Worm (Caenorhabditis elegans): Measurements from ENCODE around the gene F28C1.3.

The F28C1.3 gene

ce11 chrV:12509922-12510582 lies 41.6 kb downstream of the F28C1.3 start (continued):
- TF ChIP-seq pqm-1 (tag; optimal IDR thresholded peaks at IDR 0.05), result peak; percentile 86
- peak; percentile 89 for TF ChIP-seq ref-2 (tag; optimal IDR thresholded peaks at IDR 0.05)
- peak; percentile 99 for TF ChIP-seq mec-3 (tag; optimal IDR thresholded peaks at IDR 0.05; ENCODE audit: borderline replicate concordance)
- peak; percentile 39 for TF ChIP-seq ceh-18 (tag; optimal IDR thresholded peaks at IDR 0.05)
- TF ChIP-seq Y22D7AL.16 (tag; optimal IDR thresholded peaks at IDR 0.05), result peak; percentile 49
- TF ChIP-seq ceh-34 (tag; optimal IDR thresholded peaks at IDR 0.05), result peak; percentile 13
- TF ChIP-seq pag-3 (tag; optimal IDR thresholded peaks at IDR 0.05; ENCODE audit: borderline replicate concordance), result peak; percentile 87

DNA sequence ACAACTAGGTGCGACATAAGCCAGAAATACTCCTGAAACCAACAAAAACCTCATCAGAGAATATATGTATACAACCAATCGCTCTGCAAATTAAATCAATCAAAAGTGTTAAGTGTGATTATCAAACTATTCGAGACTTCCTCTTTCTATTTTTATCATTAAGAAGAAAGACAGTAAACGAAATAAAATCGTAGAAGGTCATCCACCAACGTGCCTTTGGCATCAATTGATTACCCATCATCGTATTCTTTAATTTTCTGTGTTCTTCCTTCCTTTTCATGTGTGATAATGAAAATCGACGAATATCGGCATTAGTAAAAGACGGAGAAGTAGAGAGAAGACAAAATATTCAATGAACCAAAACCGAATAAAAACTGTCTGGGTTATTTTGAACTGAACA lies 43.5 kb downstream of the F28C1.3 start:
- TF ChIP-seq odd-2 (tag; optimal IDR thresholded peaks at IDR 0.05), result no peak
- TF ChIP-seq nhr-11 (tag; optimal IDR thresholded peaks at IDR 0.05), result no peak
- no peak for TF ChIP-seq F13H6.1 (tag; optimal IDR thresholded peaks at IDR 0.05)
- no peak for TF ChIP-seq lin-11 (tag; optimal IDR thresholded peaks at IDR 0.05)
- TF ChIP-seq ama-1 (optimal IDR thresholded peaks at IDR 0.05), result no peak
- TF ChIP-seq nfya-1 (tag; optimal IDR thresholded peaks at IDR 0.05), result no peak
- TF ChIP-seq unc-3 (GFP tag; conservative IDR thresholded peaks at IDR 0.05), result no peak
- TF ChIP-seq unc-3 (tag; optimal IDR thresholded peaks at IDR 0.05), result no peak
- no peak for TF ChIP-seq npax-4 (tag; optimal IDR thresholded peaks at IDR 0.05)
- no peak for TF ChIP-seq pat-9 (tag; optimal IDR thresholded peaks at IDR 0.05)
- no peak for TF ChIP-seq dve-1 (tag; optimal IDR thresholded peaks at IDR 0.05)
- TF ChIP-seq tbx-2 (tag; optimal IDR thresholded peaks at IDR 0.05), result no peak
- TF ChIP-seq madf-2 (tag; optimal IDR thresholded peaks at IDR 0.05), result no peak
- TF ChIP-seq ceh-2 (tag; optimal IDR thresholded peaks at IDR 0.05), result no peak
- no peak for TF ChIP-seq ceh-48 (tag; optimal IDR thresholded peaks at IDR 0.05)
- no peak for TF ChIP-seq sdc-2 (tag; optimal IDR thresholded peaks at IDR 0.05)
- no peak for TF ChIP-seq ceh-14 (tag; optimal IDR thresholded peaks at IDR 0.05)
- TF ChIP-seq ceh-18 (tag; optimal IDR thresholded peaks at IDR 0.05), result no peak
- TF ChIP-seq C08G9.2 (tag; optimal IDR thresholded peaks at IDR 0.05), result no peak
- TF ChIP-seq tbx-7 (tag; optimal IDR thresholded peaks at IDR 0.05), result no peak

DNA sequence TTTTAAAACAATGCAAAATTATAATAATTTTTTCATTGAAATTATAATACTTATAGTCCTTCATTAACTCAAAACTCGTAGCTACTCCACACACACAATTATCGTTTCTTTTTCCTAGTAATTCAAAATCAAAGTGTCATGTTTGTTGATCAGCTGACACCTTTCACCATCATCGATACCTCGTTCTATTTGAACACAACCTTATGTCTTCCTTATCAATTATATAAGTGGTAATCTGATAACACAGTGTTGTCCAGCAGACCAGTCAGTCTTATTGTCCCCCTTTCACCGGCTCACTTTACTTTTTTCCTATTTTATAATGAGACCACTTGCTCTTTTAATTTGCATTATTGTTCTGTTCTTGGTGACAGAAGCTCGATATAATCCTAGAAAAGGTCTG lies 44.3 kb downstream of the F28C1.3 start, which contains the start of the genes T28H10.2 and lgmn-1:
TSS of gene T28H10.2 (minus strand) at position 177 of the 400 bp plus-strand sequence.
TSS of gene lgmn-1 (plus strand) at position 284 of the 400 bp plus-strand sequence.
- peak; percentile 89 for TF ChIP-seq elt-2 (tag; optimal IDR thresholded peaks at IDR 0.05)
- no peak for TF ChIP-seq sox-4 (tag; optimal IDR thresholded peaks at IDR 0.05)

ce11 chrV:12513900-12514299 lies 45.4 kb downstream of the F28C1.3 start:
- TF ChIP-seq elt-2 (tag; optimal IDR thresholded peaks at IDR 0.05), result peak; percentile 67
- TF ChIP-seq C08G9.2 (tag; optimal IDR thresholded peaks at IDR 0.05), result no peak
- TF ChIP-seq madf-2 (tag; optimal IDR thresholded peaks at IDR 0.05), result no peak

ce11 chrV:12517148-12517547 lies 48.7 kb downstream of the F28C1.3 start, which contains the start of gene cal-1:
Gene cal-1 (minus strand): TSS chrV:12517248.
- no peak for TF ChIP-seq ceh-31 (tag; optimal IDR thresholded peaks at IDR 0.05)
- no peak for TF ChIP-seq unc-55 (GFP tag; optimal IDR thresholded peaks at IDR 0.05)
- TF ChIP-seq odd-2 (tag; optimal IDR thresholded peaks at IDR 0.05), result no peak
- no peak for TF ChIP-seq madf-2 (tag; optimal IDR thresholded peaks at IDR 0.05)
- no peak for TF ChIP-seq hlh-13 (GFP tag; optimal IDR thresholded peaks at IDR 0.05)
- no peak for TF ChIP-seq nhr-11 (tag; optimal IDR thresholded peaks at IDR 0.05)
- no peak for TF ChIP-seq npax-4 (tag; optimal IDR thresholded peaks at IDR 0.05)
- no peak for TF ChIP-seq sox-2 (GFP tag; IDR thresholded peaks at IDR 0.05)

- TF ChIP-seq ceh-45 (GFP tag; IDR thresholded peaks at IDR 0.05) (no peak), tbx-2 (tag; optimal IDR thresholded peaks at IDR 0.05) (no peak), pqm-1 (tag; optimal IDR thresholded peaks at IDR 0.05) (no peak), ceh-18 (tag; optimal IDR thresholded peaks at IDR 0.05) (peak; percentile 54), hlh-8 (tag; optimal IDR thresholded peaks at IDR 0.05) (no peak), ceh-22 (tag; optimal IDR thresholded peaks at IDR 0.05) (no peak), Y22D7AL.16 (tag; optimal IDR thresholded peaks at IDR 0.05) (no peak), ceh-48 (tag; optimal IDR thresholded peaks at IDR 0.05) (no peak), lim-6 (tag; optimal IDR thresholded peaks at IDR 0.05) (no peak), unc-55 (GFP tag; optimal IDR thresholded peaks at IDR 0.05) (peak; percentile 57)
Observed at ce11 chrV:12517757-12518156, 49.3 kb downstream of the F28C1.3 start.

Data from whole organism, late embryonic.